Worm (Caenorhabditis elegans) whole organism, L4 larva: Measurements from ENCODE around the gene ZC449.2.
A peak's percentile ranks its signal among the peaks of the same experiment; 100 is the strongest.

Experiments
- F37D6.2 ChIP-seq: sonication (generic microtip); optimal IDR thresholded peaks from 2 replicates; lab custom pipeline; 2016; ENCODE audit warnings: mild to moderate bottlenecking, missing genetic modification characterization, missing compliant biosample characterization
- F44E2.7 ChIP-seq: fragments of 200-800 bp; sonication (Bioruptor generic); IDR thresholded peaks from 2 replicates; pipeline ENCODE4 v2.1.2; 2022; ENCODE audit warnings: missing genetic modification characterization, missing compliant biosample characterization
- F49E8.2 ChIP-seq: sonication (generic microtip); optimal IDR thresholded peaks from 2 replicates; lab custom pipeline; 2016; ENCODE audit warnings: missing compliant biosample characterization, mild to moderate bottlenecking, missing genetic modification characterization, borderline replicate concordance
- Y5F2A.4 ChIP-seq: fragments of 200-800 bp; sonication (Bioruptor generic); optimal IDR thresholded peaks from 2 replicates; lab custom pipeline; 2018; ENCODE audit warnings: mild to moderate bottlenecking, missing genetic modification characterization, missing compliant biosample characterization
- Y75B8A.6 ChIP-seq: fragments of 200-800 bp; sonication (Bioruptor generic); IDR thresholded peaks from 2 replicates; pipeline ENCODE4 v1.3.6; 2022; ENCODE audit warnings: missing genetic modification reagents, missing genetic modification characterization, missing compliant biosample characterization
- aly-2 ChIP-seq: sonication (generic microtip); optimal IDR thresholded peaks from 2 replicates; lab custom pipeline; 2018; ENCODE audit warnings: missing biosample characterization, missing genetic modification characterization
- ceh-82 ChIP-seq: sonication (generic microtip); optimal IDR thresholded peaks from 2 replicates; lab custom pipeline; 2017; ENCODE audit warnings: missing biosample characterization, missing genetic modification characterization
- ces-1 ChIP-seq: fragments of 150-350 bp; sonication (generic microtip); optimal IDR thresholded peaks from 4 replicates; lab custom pipeline; 2014; ENCODE audit warnings: missing biosample characterization, missing genetic modification reagents, missing genetic modification characterization
- cey-2 ChIP-seq: sonication (generic microtip); optimal IDR thresholded peaks from 3 replicates; lab custom pipeline; 2017; ENCODE audit warnings: missing genetic modification characterization, mild to moderate bottlenecking, missing compliant biosample characterization, antibody characterized with exemption, borderline replicate concordance; ENCODE audit not compliant: insufficient read depth
- dmd-6 ChIP-seq: fragments of 200-800 bp; sonication (Bioruptor generic); IDR thresholded peaks from 2 replicates; pipeline ENCODE4 v1.3.6; 2022; ENCODE audit warnings: missing genetic modification reagents, missing genetic modification characterization, missing compliant biosample characterization
- dpl-1 ChIP-seq: fragments of 150-350 bp; optimal IDR thresholded peaks from 2 replicates; lab custom pipeline; 2014; ENCODE audit warnings: missing biosample characterization, missing genetic modification reagents, missing genetic modification characterization
- dve-1 ChIP-seq: sonication (generic microtip); optimal IDR thresholded peaks from 2 replicates; lab custom pipeline; 2017; ENCODE audit warnings: antibody characterized with exemption, mild to moderate bottlenecking, missing genetic modification characterization, missing compliant biosample characterization; ENCODE audit not compliant: insufficient read depth
- egl-27 ChIP-seq: sonication (generic microtip); optimal IDR thresholded peaks from 3 replicates; lab custom pipeline; 2017; ENCODE audit warnings: missing biosample characterization, missing genetic modification reagents, missing genetic modification characterization
- egl-43 ChIP-seq: fragments of 200-800 bp; sonication (Bioruptor generic); IDR thresholded peaks from 2 replicates; pipeline ENCODE4 v1.3.6; 2022; ENCODE audit warnings: missing genetic modification reagents, missing genetic modification characterization, missing compliant biosample characterization
- hif-1 ChIP-seq, 2 experiments: sonication (generic microtip); optimal IDR thresholded peaks; 2 replicates each; lab custom pipeline; 2016 to 2017; ENCODE audit warnings: missing compliant biosample characterization in 2 of 2, missing genetic modification characterization in 2 of 2, missing genetic modification reagents in 2 of 2, missing genotype in 2 of 2, mild to moderate bottlenecking in 1 of 2
- hlh-11 ChIP-seq: fragments of 200-800 bp; sonication (Bioruptor generic); optimal IDR thresholded peaks from 2 replicates; lab custom pipeline; 2018; ENCODE audit warnings: mild to moderate bottlenecking, missing genetic modification characterization, missing compliant biosample characterization
- hmg-1.1 ChIP-seq: fragments of 200-800 bp; sonication (Bioruptor generic); IDR thresholded peaks from 2 replicates; pipeline ENCODE4 v1.3.6; 2022; ENCODE audit warnings: missing genetic modification reagents, missing genetic modification characterization, missing compliant biosample characterization
- lim-7 ChIP-seq: fragments of 200-800 bp; sonication (Bioruptor generic); IDR thresholded peaks from 2 replicates; pipeline ENCODE4 v1.3.6; 2022; ENCODE audit warnings: missing genetic modification characterization, missing compliant biosample characterization
- lin-13 ChIP-seq: fragments of 150-350 bp; optimal IDR thresholded peaks from 2 replicates; lab custom pipeline; 2014; ENCODE audit warnings: missing biosample characterization, missing genetic modification reagents, missing genetic modification characterization
- lin-38 ChIP-seq: fragments of 200-800 bp; sonication (Bioruptor generic); IDR thresholded peaks from 2 replicates; pipeline ENCODE4 v1.3.6; 2022; ENCODE audit warnings: missing genetic modification reagents, missing genetic modification characterization, missing compliant biosample characterization
- lir-3 ChIP-seq: sonication (generic microtip); optimal IDR thresholded peaks from 2 replicates; lab custom pipeline; 2016; ENCODE audit warnings: mild to moderate bottlenecking, missing genetic modification characterization, missing compliant biosample characterization
- madf-9 ChIP-seq: fragments of 200-800 bp; sonication (Bioruptor generic); conservative IDR thresholded peaks from 2 replicates; pipeline ENCODE4 v1.3.6; 2022; ENCODE audit warnings: missing genetic modification reagents, missing genetic modification characterization, missing compliant biosample characterization
- mdl-1 ChIP-seq, 2 experiments: fragments of 150-350 bp in 1 of 2; sonication (generic microtip) in 1 of 2; optimal IDR thresholded peaks; 2 replicates each; lab custom pipeline; 2014 to 2017; ENCODE audit warnings: missing biosample characterization in 2 of 2, missing genetic modification characterization in 2 of 2
- mep-1 ChIP-seq: fragments of 150-350 bp; sonication (generic microtip); optimal IDR thresholded peaks from 3 replicates; lab custom pipeline; 2014; ENCODE audit warnings: missing biosample characterization, missing genetic modification characterization
- mxl-2 ChIP-seq: fragments of 200-800 bp; sonication (Bioruptor generic); conservative IDR thresholded peaks from 2 replicates; pipeline ENCODE4 v1.3.6; 2022; ENCODE audit warnings: missing genetic modification reagents, missing genetic modification characterization, missing compliant biosample characterization
- nhr-11 ChIP-seq: fragments of 150-350 bp; optimal IDR thresholded peaks from 2 replicates; lab custom pipeline; 2014; ENCODE audit warnings: missing biosample characterization, missing genetic modification characterization
- nhr-111 ChIP-seq: fragments of 200-800 bp; sonication (Bioruptor generic); optimal IDR thresholded peaks from 2 replicates; lab custom pipeline; 2018; ENCODE audit warnings: mild to moderate bottlenecking, missing genetic modification characterization, missing compliant biosample characterization
- nhr-28 ChIP-seq: fragments of 150-350 bp; optimal IDR thresholded peaks from 2 replicates; lab custom pipeline; 2014; ENCODE audit warnings: missing biosample characterization, missing genetic modification characterization
- nhr-41 ChIP-seq: fragments of 200-800 bp; sonication (Bioruptor generic); IDR thresholded peaks from 2 replicates; pipeline ENCODE4 v1.3.6; 2022; ENCODE audit warnings: missing genetic modification reagents, missing genetic modification characterization, missing compliant biosample characterization
- php-3 ChIP-seq: fragments of 200-800 bp; sonication (Bioruptor generic); IDR thresholded peaks from 2 replicates; pipeline ENCODE4 v1.3.6; 2022; ENCODE audit warnings: missing genetic modification reagents, missing genetic modification characterization, missing compliant biosample characterization
- rbr-2 ChIP-seq: sonication (generic microtip); optimal IDR thresholded peaks from 2 replicates; lab custom pipeline; 2016; ENCODE audit warnings: missing genotype, missing genetic modification characterization, missing compliant biosample characterization
- saeg-2 ChIP-seq: fragments of 200-800 bp; sonication (Bioruptor generic); IDR thresholded peaks from 2 replicates; pipeline ENCODE4 v1.3.6; 2022; ENCODE audit warnings: missing genetic modification reagents, missing genetic modification characterization, missing compliant biosample characterization
- set-16 ChIP-seq: fragments of 200-800 bp; sonication (Bioruptor generic); IDR thresholded peaks from 2 replicates; pipeline ENCODE4 v1.3.6; 2022; ENCODE audit warnings: missing genetic modification reagents, missing genetic modification characterization, missing compliant biosample characterization
- spr-3 ChIP-seq: fragments of 200-800 bp; sonication (Bioruptor generic); optimal IDR thresholded peaks from 2 replicates; lab custom pipeline; 2018; ENCODE audit warnings: mild to moderate bottlenecking, missing genetic modification characterization, missing compliant biosample characterization
- unc-62 ChIP-seq, 3 experiments: fragments of 150-350 bp in 1 of 3; sonication (generic microtip); optimal IDR thresholded peaks in 2 of 3; peaks in 1 of 3; 1 replicate in 1 of 3; 2 replicates in 2 of 3; lab custom pipeline; 2014 to 2017; ENCODE audit warnings: missing biosample characterization in 3 of 3, missing genetic modification characterization in 3 of 3, missing genetic modification reagents in 3 of 3, missing genotype in 1 of 3
- vab-7 ChIP-seq: fragments of 200-800 bp; sonication (Bioruptor generic); IDR thresholded peaks from 2 replicates; pipeline ENCODE4 v1.3.6; 2022; ENCODE audit warnings: missing genetic modification reagents, missing genetic modification characterization, missing compliant biosample characterization
- zag-1 ChIP-seq: fragments of 150-350 bp; optimal IDR thresholded peaks from 2 replicates; lab custom pipeline; 2014; ENCODE audit warnings: missing biosample characterization, missing genetic modification characterization
- zfp-2 ChIP-seq: sonication (generic microtip); optimal IDR thresholded peaks from 2 replicates; lab custom pipeline; 2016; ENCODE audit warnings: mild to moderate bottlenecking, missing genetic modification characterization, missing compliant biosample characterization
- zip-11 ChIP-seq: fragments of 200-800 bp; sonication (Bioruptor generic); IDR thresholded peaks from 2 replicates; pipeline ENCODE4 v1.3.6; 2022; ENCODE audit warnings: missing genetic modification characterization, missing compliant biosample characterization

Gene ZC449.2

DNA sequence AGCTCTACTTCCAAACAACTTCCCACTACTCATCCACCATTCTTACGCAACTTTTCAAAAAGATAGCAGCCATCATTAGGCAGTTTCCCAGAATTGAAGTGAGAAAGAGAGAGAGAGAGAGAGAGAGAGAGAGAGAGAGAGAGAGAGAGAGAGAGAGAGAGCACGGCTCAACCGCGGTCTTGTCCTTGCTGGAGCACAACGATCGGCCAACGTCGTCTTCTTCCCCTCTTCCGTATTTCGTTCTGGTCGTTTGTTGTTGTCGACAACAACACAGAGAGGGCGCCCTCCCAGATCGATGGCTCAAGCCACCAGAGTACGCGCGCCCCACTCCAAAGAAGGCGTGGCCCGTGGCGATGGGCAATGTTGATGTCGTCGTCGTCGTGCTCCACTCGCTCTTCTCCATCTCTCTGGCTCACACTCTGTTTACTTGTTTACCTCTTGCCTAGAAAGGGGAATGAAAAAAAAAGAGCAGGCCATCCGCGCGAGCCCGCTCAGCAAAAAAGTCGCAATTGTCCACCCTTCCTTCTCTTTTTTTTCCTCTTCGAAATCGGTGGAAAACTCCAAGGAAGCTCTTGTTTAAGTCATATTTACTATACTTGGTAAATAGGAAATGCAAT lies 39.0 kb upstream of the ZC449.2 start (continued):
- TF ChIP-seq hmg-1.1 (GFP tag; lab: Robert Waterston, UW) (peak; percentile 45), rbr-2 (tag; lab: Kevin White, UChicago) (peak; percentile 74), spr-3 (GFP tag; lab: Kevin White, UChicago) (no peak), egl-43 (GFP tag; lab: Robert Waterston, UW) (peak; percentile 74; the same call in 1 of the 2 replicates), F49E8.2 (tag; lab: Kevin White, UChicago) (no peak), F44E2.7 (GFP tag; lab: Robert Waterston, UW) (no peak), unc-62 (GFP tag; optimal IDR thresholded peaks at IDR 0.05 in 1 of 2; lab: Kevin White, UChicago) (peak in 1 of 2 experiments; percentile 55), unc-62 (tag; optimal IDR thresholded peaks at IDR 0.05; lab: Kevin White, UChicago) (no peak), Y5F2A.4 (GFP tag; lab: Kevin White, UChicago) (no peak), lin-13 (no peak), F37D6.2 (tag; lab: Kevin White, UChicago) (peak; percentile 26), mdl-1 (tag; optimal IDR thresholded peaks at IDR 0.05; lab: Kevin White, UChicago) (peak in 1 of 2 experiments; percentile 27), set-16 (GFP tag; lab: Robert Waterston, UW) (peak; percentile 88), nhr-11 (tag; lab: Kevin White, UChicago) (peak; percentile 50), Y75B8A.6 (no peak)

- no peak for TF ChIP-seq lir-3 (tag; lab: Kevin White, UChicago)
- no peak for TF ChIP-seq lim-7 (GFP tag; lab: Robert Waterston, UW)
- no peak for TF ChIP-seq aly-2 (tag; lab: Kevin White, UChicago)
- TF ChIP-seq egl-43 (GFP tag; lab: Robert Waterston, UW) = 0 out of 2 replicates have a peak, but pooled peaks have one; percentile 38
- TF ChIP-seq set-16 (GFP tag; lab: Robert Waterston, UW) = peak; percentile 68
These were observed 34.7 kb upstream of the ZC449.2 start for ce11 chrX:4986354-4986753.

DNA sequence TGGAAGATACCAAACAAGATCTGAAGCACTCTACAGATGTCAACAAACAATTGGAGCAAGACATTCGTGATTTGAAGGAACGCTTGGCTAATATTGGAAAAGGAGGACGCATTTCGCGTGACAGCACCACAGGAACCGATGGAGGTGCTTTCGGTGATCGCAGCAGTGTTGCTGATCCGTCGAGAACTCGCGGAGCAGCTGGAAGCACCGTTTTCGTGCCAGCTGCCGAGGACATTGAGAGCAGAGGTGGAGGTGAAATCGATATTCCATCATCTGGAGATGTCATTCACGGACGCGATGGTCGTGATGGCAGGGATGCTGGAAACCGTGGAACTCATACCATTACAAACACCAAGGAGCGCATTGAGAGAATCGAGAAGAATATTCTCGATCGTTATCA lies 33.5 kb upstream of the ZC449.2 start:
- TF ChIP-seq hmg-1.1 (GFP tag; lab: Robert Waterston, UW) (no peak), mep-1 (tag; lab: Kevin White, UChicago) (no peak), set-16 (GFP tag; lab: Robert Waterston, UW) (peak; percentile 64)

- TF ChIP-seq egl-43 (GFP tag; lab: Robert Waterston, UW) = peak; percentile 66; the same call in 1 of the 2 replicates
- TF ChIP-seq set-16 (GFP tag; lab: Robert Waterston, UW) = peak; percentile 70
- TF ChIP-seq zfp-2 (tag; lab: Kevin White, UChicago) = no peak
- TF ChIP-seq php-3 (GFP tag; lab: Robert Waterston, UW) = 0 out of 2 replicates have a peak, but pooled peaks have one; percentile 11
- no peak for TF ChIP-seq zip-11
- no peak for TF ChIP-seq madf-9 (GFP tag; lab: Robert Waterston, UW)
- TF ChIP-seq, all 104 proteins: peak for 3
These were observed 28.6 kb upstream of the ZC449.2 start for ce11 chrX:4992523-4992922.

DNA sequence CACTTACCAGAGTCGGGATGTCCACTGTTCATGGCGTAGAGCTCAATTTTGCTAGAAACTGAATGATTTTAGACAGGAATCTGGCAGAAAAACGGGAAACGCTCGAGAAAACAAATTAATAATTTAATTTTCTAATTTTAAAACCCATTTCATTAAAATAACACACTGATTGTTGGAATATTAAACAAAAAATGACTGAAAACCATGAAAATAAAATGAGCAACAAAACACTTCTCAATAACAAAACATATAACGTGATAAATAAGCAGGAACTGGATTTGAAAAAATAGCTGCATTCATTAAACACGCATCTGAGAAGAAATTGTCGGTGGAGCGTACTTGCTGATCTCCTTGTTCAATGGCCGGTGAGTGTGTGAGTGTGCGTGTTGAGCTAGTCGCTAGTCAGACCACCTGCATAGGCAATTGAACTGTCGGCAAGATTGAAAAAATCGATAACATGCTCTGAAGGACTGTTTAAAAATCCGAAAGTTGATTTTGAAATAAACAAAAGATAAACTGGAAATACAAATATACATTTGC lies 23.5 kb upstream of the ZC449.2 start, which contains the start of gene ZC8.6:
Gene ZC8.6, minus strand, starts transcription at position 51 of the 540 bp plus-strand sequence.
- no peak for TF ChIP-seq ces-1 (GFP tag; lab: Kevin White, UChicago)
- no peak for TF ChIP-seq mxl-2 (GFP tag; lab: Robert Waterston, UW)
- TF ChIP-seq ceh-82 (tag; lab: Kevin White, UChicago) = no peak
- TF ChIP-seq dpl-1 (GFP tag; lab: Kevin White, UChicago) = peak; percentile 14
- TF ChIP-seq hmg-1.1 (GFP tag; lab: Robert Waterston, UW) = peak; percentile 65
- TF ChIP-seq aly-2 (tag; lab: Kevin White, UChicago) = no peak
- TF ChIP-seq egl-27 (tag; lab: Kevin White, UChicago) = no peak
- no peak for TF ChIP-seq zag-1 (tag; lab: Kevin White, UChicago)
- TF ChIP-seq hif-1 (tag; optimal IDR thresholded peaks at IDR 0.05; lab: Kevin White, UChicago) = peak in 1 of 2 experiments; percentile 27
- TF ChIP-seq dmd-6 (GFP tag; lab: Robert Waterston, UW) = no peak; the same call in 1 of the 2 replicates
- TF ChIP-seq zfp-2 (tag; lab: Kevin White, UChicago) = no peak
- TF ChIP-seq lin-38 = peak; percentile 90
- no peak for TF ChIP-seq nhr-111 (GFP tag; lab: Kevin White, UChicago)
- no peak for TF ChIP-seq saeg-2 (GFP tag; lab: Robert Waterston, UW)
- TF ChIP-seq nhr-41 (GFP tag; lab: Robert Waterston, UW) = no peak
- TF ChIP-seq cey-2 = no peak
- TF ChIP-seq dve-1 = peak; percentile 53
- TF ChIP-seq nhr-28 (tag; lab: Kevin White, UChicago) = peak; percentile 58
- peak; percentile 67 for TF ChIP-seq hlh-11 (tag; lab: Kevin White, UChicago)
- no peak for TF ChIP-seq vab-7 (GFP tag; lab: Robert Waterston, UW)
